Worm (Caenorhabditis elegans) whole organism, L3 larva: Measurements from ENCODE around the gene K08H2.10.

ENCODE experiments used
- R02D3.7 ChIP-seq: fragments of 150-350 bp; optimal IDR thresholded peaks from 2 replicates; lab custom pipeline; 2014; ENCODE audit warnings: missing biosample characterization, missing genetic modification characterization
- elt-2 ChIP-seq: sonication (generic microtip); optimal IDR thresholded peaks from 2 replicates; lab custom pipeline; 2016; ENCODE audit warnings: missing genetic modification reagents, mild to moderate bottlenecking, missing genetic modification characterization, missing compliant biosample characterization
- lin-39 ChIP-seq: fragments of 150-350 bp; optimal IDR thresholded peaks from 2 replicates; lab custom pipeline; 2018; ENCODE audit warnings: missing biosample characterization, missing genetic modification reagents, missing genetic modification characterization
- nfya-1 ChIP-seq: sonication (generic microtip); optimal IDR thresholded peaks from 2 replicates; lab custom pipeline; 2017; ENCODE audit warnings: missing genetic modification characterization, mild to moderate bottlenecking, missing compliant biosample characterization, antibody characterized with exemption, moderate library complexity; ENCODE audit not compliant: insufficient read depth
- nhr-12 ChIP-seq: fragments of 150-350 bp; optimal IDR thresholded peaks from 2 replicates; lab custom pipeline; 2014; ENCODE audit warnings: missing biosample characterization, missing genetic modification characterization
- nhr-76 ChIP-seq: fragments of 150-350 bp; sonication (generic microtip); optimal IDR thresholded peaks from 5 replicates; lab custom pipeline; 2014; ENCODE audit warnings: missing biosample characterization, missing genetic modification characterization
- pha-4 ChIP-seq: fragments of 150-350 bp; optimal IDR thresholded peaks from 2 replicates; lab custom pipeline; 2014; ENCODE audit warnings: missing biosample characterization, missing genetic modification reagents, missing genetic modification characterization
- skn-1 ChIP-seq: fragments of 150-350 bp; optimal IDR thresholded peaks from 2 replicates; lab custom pipeline; 2014; ENCODE audit warnings: missing biosample characterization, missing genetic modification characterization
- unc-62 ChIP-seq: fragments of 150-350 bp; sonication (generic microtip); optimal IDR thresholded peaks from 4 replicates; lab custom pipeline; 2014; ENCODE audit warnings: missing biosample characterization, missing genetic modification reagents, missing genetic modification characterization

DNA sequence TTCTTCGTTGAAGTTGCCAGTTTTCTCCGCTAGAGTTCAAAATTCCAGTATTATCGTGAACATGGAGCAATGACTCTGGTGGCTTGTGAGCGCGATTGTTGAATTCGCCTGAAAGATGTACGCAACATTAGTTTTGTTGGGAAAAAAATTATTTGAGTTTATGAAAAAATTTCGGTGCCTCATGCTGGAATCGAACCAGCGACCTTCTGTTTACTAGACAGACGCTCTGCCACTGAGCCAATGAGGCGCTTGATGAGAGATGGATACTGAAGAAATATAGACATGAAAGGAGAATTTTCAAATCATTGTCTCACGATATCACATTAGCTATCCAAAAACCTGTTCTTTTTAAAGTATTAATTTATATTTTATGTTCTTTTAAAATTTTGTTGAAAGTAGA is 25.9 kb downstream of the K08H2.10 start:
- no peak for TF ChIP-seq nfya-1 (tag; lab: Kevin White, UChicago)
- TF ChIP-seq unc-62 (GFP tag; lab: Kevin White, UChicago): no peak
- no peak for TF ChIP-seq pha-4 (tag; lab: Kevin White, UChicago)
- no peak for TF ChIP-seq skn-1
- TF ChIP-seq elt-2: peak; percentile 16
- TF ChIP-seq lin-39 (tag; lab: Kevin White, UChicago): no peak
- no peak for TF ChIP-seq nhr-76 (tag; lab: Kevin White, UChicago)
- TF ChIP-seq nhr-12: no peak
- no peak for TF ChIP-seq R02D3.7
